Fruit fly (Drosophila melanogaster): ENCODE data around the gene Acbp3.

Acbp3 gene

dm6 chr3L:7090764-7091163, 39.9 kb upstream of the Acbp3 start (continued):
- TF ChIP-seq CG10321 (GFP tag; IDR thresholded peaks at IDR 0.05) = no peak
- TF ChIP-seq Side (GFP tag; optimal IDR thresholded peaks at IDR 0.05) = peak; percentile 40
- peak; percentile 76 for TF ChIP-seq Xrp1 (GFP tag; IDR thresholded peaks at IDR 0.05)
- peak; percentile 56 for TF ChIP-seq ssp (GFP tag; IDR thresholded peaks at IDR 0.05)
- no peak for TF ChIP-seq Tbp (GFP tag; optimal IDR thresholded peaks at IDR 0.05)
- TF ChIP-seq bigmax (GFP tag; optimal IDR thresholded peaks at IDR 0.05) = no peak
- TF ChIP-seq CG10274 (GFP tag; optimal IDR thresholded peaks at IDR 0.05) = no peak
- TF ChIP-seq kah (GFP tag; optimal IDR thresholded peaks at IDR 0.05) = peak; percentile 68
- no peak for TF ChIP-seq CG1529 (GFP tag; optimal IDR thresholded peaks at IDR 0.05)
- peak; percentile 34 for TF ChIP-seq gcm (GFP tag; optimal IDR thresholded peaks at IDR 0.05)
- TF ChIP-seq CG9876 (GFP tag; optimal IDR thresholded peaks at IDR 0.05) = no peak
- no peak for TF ChIP-seq CG17612 (GFP tag; IDR thresholded peaks at IDR 0.05)
- peak; percentile 76 for TF ChIP-seq sob (GFP tag; IDR thresholded peaks at IDR 0.05)
- peak; percentile 23 for TF ChIP-seq chn (GFP tag; optimal IDR thresholded peaks at IDR 0.05)
- no peak for TF ChIP-seq CG16813 (GFP tag; IDR thresholded peaks at IDR 0.05; ENCODE audit: partially characterized antibody)
- TF ChIP-seq CG12942 (GFP tag; optimal IDR thresholded peaks at IDR 0.05) = peak; percentile 10
- TF ChIP-seq TFAM (GFP tag; optimal IDR thresholded peaks at IDR 0.05) = no peak
- no peak for TF ChIP-seq hb (GFP tag; IDR thresholded peaks at IDR 0.05; ENCODE audit: partially characterized antibody)
- TF ChIP-seq H15 (GFP tag; IDR thresholded peaks at IDR 0.05) = peak; percentile 78
- TF ChIP-seq CG14014 (GFP tag; IDR thresholded peaks at IDR 0.05) = peak; percentile 22; the same call in 1 of the 2 replicates
- TF ChIP-seq CG5953 (GFP tag; IDR thresholded peaks at IDR 0.05) = peak; percentile 44; the same call in 1 of the 2 replicates
- peak; percentile 21 for TF ChIP-seq CG4854 (GFP tag; optimal IDR thresholded peaks at IDR 0.05)
- peak; percentile 60 for TF ChIP-seq ap (GFP tag; IDR thresholded peaks at IDR 0.05)
- no peak for TF ChIP-seq Hr39 (optimal IDR thresholded peaks at IDR 0.05)
- no peak for TF ChIP-seq Dp (GFP tag; optimal IDR thresholded peaks at IDR 0.05)
- TF ChIP-seq peb (GFP tag; IDR thresholded peaks at IDR 0.05) = 0 out of 2 replicates have a peak, but pooled peaks have one; percentile 64
- TF ChIP-seq yki (optimal IDR thresholded peaks at IDR 0.05) = no peak
- peak in 1 of 2 experiments; percentile 40 for TF ChIP-seq chif (GFP tag; optimal IDR thresholded peaks at IDR 0.05)
- peak; percentile 41 for TF ChIP-seq CG10267 (tag; optimal IDR thresholded peaks at IDR 0.05)
- TF ChIP-seq tio (GFP tag; optimal IDR thresholded peaks at IDR 0.05) = peak; percentile 3
- no peak for TF ChIP-seq trh (GFP tag; optimal IDR thresholded peaks at IDR 0.05)
- TF ChIP-seq CG9215 (GFP tag; IDR thresholded peaks at IDR 0.05) = 0 out of 2 replicates have a peak, but pooled peaks have one; percentile 25
- no peak for TF ChIP-seq ac (GFP tag; optimal IDR thresholded peaks at IDR 0.05)
- TF ChIP-seq Trl (optimal IDR thresholded peaks at IDR 0.05) = no peak
- TF ChIP-seq Trl (GFP tag; optimal IDR thresholded peaks at IDR 0.05) = peak; percentile 50
- TF ChIP-seq slbo (GFP tag; IDR thresholded peaks at IDR 0.05) = peak; percentile 51
- peak; percentile 13 for TF ChIP-seq tx (GFP tag; optimal IDR thresholded peaks at IDR 0.05)
- peak; percentile 84 for TF ChIP-seq Ada2b (GFP tag; IDR thresholded peaks at IDR 0.05)
- TF ChIP-seq CG8765 (GFP tag; IDR thresholded peaks at IDR 0.05) = no peak
- peak; percentile 2 for TF ChIP-seq CG13624 (GFP tag; optimal IDR thresholded peaks at IDR 0.05)
- TF ChIP-seq CG14667 (GFP tag; IDR thresholded peaks at IDR 0.05) = peak; percentile 68
- TF ChIP-seq CG2202 (tag; optimal IDR thresholded peaks at IDR 0.05) = no peak
- peak; percentile 94 for TF ChIP-seq sens (GFP tag)
- TF ChIP-seq stc (GFP tag; IDR thresholded peaks at IDR 0.05) = peak; percentile 81
- peak; percentile 58 for TF ChIP-seq CG10366 (GFP tag; IDR thresholded peaks at IDR 0.05)
- TF ChIP-seq Drgx (GFP tag; IDR thresholded peaks at IDR 0.05) = peak; percentile 46; the same call in 1 of the 2 replicates
- TF ChIP-seq CG2875 (GFP tag; optimal IDR thresholded peaks at IDR 0.05) = no peak
- TF ChIP-seq aop (GFP tag; IDR thresholded peaks at IDR 0.05) = no peak
- TF ChIP-seq CG32772 (GFP tag; IDR thresholded peaks at IDR 0.05) = peak; percentile 66
- no peak for TF ChIP-seq CkIIα-i1 (GFP tag; IDR thresholded peaks at IDR 0.05)
- 0 out of 2 replicates have a peak, but pooled peaks have one; percentile 30 for TF ChIP-seq CG11085 (GFP tag; IDR thresholded peaks at IDR 0.05)
- no peak for TF ChIP-seq sima (GFP tag; optimal IDR thresholded peaks at IDR 0.05)
- no peak for TF ChIP-seq dan (GFP tag; IDR thresholded peaks at IDR 0.05)
- peak; percentile 70 for TF ChIP-seq fd96Cb (tag; optimal IDR thresholded peaks at IDR 0.05)

Measured in whole organism, embryonic.